Fruit fly (Drosophila melanogaster) S2 (cell line): ENCODE measurements around the gene CG7264.

Experiments used
- CG8478 ChIP-seq: fragments of >200 bp; optimal IDR thresholded peaks from 2 replicates; lab custom pipeline; 2018
- CTCF ChIP-seq, 2 experiments: fragments of >200 bp; optimal IDR thresholded peaks; 2 replicates each; lab custom pipeline; 2018

Gene CG7264

dm6 chr3L:11878815-11879214, 50.0 kb downstream of the CG7264 start, which contains the start of gene Sprn:
Gene Sprn, plus strand, starts transcription at chr3L:11879115.
- TF ChIP-seq CG8478 (lab: Kevin White, UChicago) (no peak), CTCF (optimal IDR thresholded peaks at IDR 0.05; lab: Kevin White, UChicago) (no peak)
